Worm (Caenorhabditis elegans) whole organism, midembryonic: ENCODE measurements around the gene T03E6.8.

Source experiments
- T22C8.4 ChIP-seq: fragments of 200-800 bp; sonication (Bioruptor generic); IDR thresholded peaks from 2 replicates; pipeline ENCODE4 v1.3.6; 2022; ENCODE audit warnings: missing genetic modification characterization, missing compliant biosample characterization
- cog-1 ChIP-seq: sonication (generic microtip); optimal IDR thresholded peaks from 2 replicates; lab custom pipeline; 2016; ENCODE audit warnings: missing genetic modification characterization, missing compliant biosample characterization
- flt-1 ChIP-seq: fragments of 200-800 bp; sonication (Bioruptor generic); IDR thresholded peaks from 2 replicates; pipeline ENCODE4 v1.3.6; 2022; ENCODE audit warnings: missing genetic modification characterization, missing compliant biosample characterization
- klf-2 ChIP-seq: fragments of 200-800 bp; sonication (Bioruptor generic); conservative IDR thresholded peaks from 2 replicates; pipeline ENCODE4 v1.3.6; 2022; ENCODE audit warnings: missing genetic modification reagents, missing genetic modification characterization, missing compliant biosample characterization
- med-1 ChIP-seq: sonication (generic microtip); optimal IDR thresholded peaks from 2 replicates; lab custom pipeline; 2017; ENCODE audit warnings: missing genetic modification characterization, mild to moderate bottlenecking, missing compliant biosample characterization, antibody characterized with exemption, missing genetic modification reagents; ENCODE audit not compliant: insufficient read depth
- ref-1 ChIP-seq: fragments of 200-800 bp; sonication (Bioruptor generic); conservative IDR thresholded peaks from 2 replicates; pipeline ENCODE4 v1.3.6; 2022; ENCODE audit warnings: missing genetic modification reagents, missing genetic modification characterization, missing compliant biosample characterization
- tab-1 ChIP-seq: fragments of 200-800 bp; sonication (Bioruptor generic); IDR thresholded peaks from 2 replicates; pipeline ENCODE4 v1.3.6; 2022; ENCODE audit warnings: missing genetic modification characterization, missing compliant biosample characterization
- ztf-23 ChIP-seq: fragments of 200-800 bp; sonication (Bioruptor generic); IDR thresholded peaks from 2 replicates; pipeline ENCODE4 v1.3.6; 2022; ENCODE audit warnings: missing genetic modification reagents, missing genetic modification characterization, missing compliant biosample characterization
- ztf-29 ChIP-seq: fragments of 200-800 bp; sonication (Bioruptor generic); IDR thresholded peaks from 2 replicates; pipeline ENCODE4 v1.3.6; 2022; ENCODE audit warnings: missing genetic modification reagents, missing genetic modification characterization, missing compliant biosample characterization

The T03E6.8 gene

DNA sequence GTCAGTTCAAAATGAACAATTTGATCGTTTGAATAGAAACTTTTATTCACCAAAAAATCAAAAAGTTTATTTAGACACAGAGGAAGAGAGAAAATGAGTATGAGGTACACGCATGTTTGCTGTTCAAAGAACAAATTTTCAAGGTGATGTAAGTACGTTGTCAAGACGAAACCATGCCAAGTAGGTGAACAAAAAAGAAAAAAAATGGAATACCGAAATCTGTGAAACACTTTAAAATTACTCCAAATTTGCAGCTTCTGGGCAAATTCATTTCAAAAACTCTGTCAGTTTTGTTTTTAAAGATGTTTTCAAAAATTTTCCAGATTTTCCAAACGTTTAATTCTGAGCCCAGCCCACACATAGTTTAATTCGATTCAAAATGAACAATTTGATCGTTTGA lies 22.6 kb downstream of the T03E6.8 start, which contains the start of gene nhr-271:
Gene nhr-271, minus strand, starts transcription at position 101 of the 400 bp plus-strand sequence.
- TF ChIP-seq T22C8.4 (GFP tag; lab: Robert Waterston, UW): no peak
- TF ChIP-seq med-1: no peak
- TF ChIP-seq flt-1: no peak
- TF ChIP-seq cog-1 (tag; lab: Kevin White, UChicago): no peak
- TF ChIP-seq ztf-29 (GFP tag; lab: Robert Waterston, UW): no peak
- TF ChIP-seq klf-2 (GFP tag; lab: Robert Waterston, UW): no peak
- no peak for TF ChIP-seq ztf-23 (GFP tag; lab: Robert Waterston, UW)
- TF ChIP-seq tab-1 (GFP tag; lab: Robert Waterston, UW): no peak
- TF ChIP-seq ref-1: no peak

DNA sequence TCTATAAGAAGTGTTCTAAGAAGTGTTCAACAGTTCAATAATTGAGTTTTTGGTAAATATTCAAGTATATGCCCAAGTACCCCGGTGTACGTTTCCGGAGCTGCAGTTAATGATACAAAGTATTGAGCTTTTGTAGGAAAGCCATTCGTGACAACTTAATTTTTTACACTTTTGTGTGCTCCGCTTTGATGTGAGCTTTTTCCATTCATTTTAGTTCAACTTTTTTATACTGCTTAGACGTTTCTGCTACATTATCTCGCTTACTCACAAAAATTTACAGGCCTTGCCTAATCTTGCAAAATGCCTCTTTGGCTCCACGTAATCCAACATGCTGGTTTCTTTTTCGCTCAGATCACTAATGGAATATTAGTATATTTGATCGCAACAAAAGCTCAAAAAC lies 27.1 kb downstream of the T03E6.8 start, which contains the start of gene str-151:
Gene str-151, plus strand, starts transcription at position 301 of the 400 bp plus-strand sequence.
- TF ChIP-seq cog-1 (tag; lab: Kevin White, UChicago) (no peak), klf-2 (GFP tag; lab: Robert Waterston, UW) (no peak), flt-1 (no peak), T22C8.4 (GFP tag; lab: Robert Waterston, UW) (no peak), med-1 (no peak), ztf-23 (GFP tag; lab: Robert Waterston, UW) (no peak), tab-1 (GFP tag; lab: Robert Waterston, UW) (no peak), ref-1 (no peak), ztf-29 (GFP tag; lab: Robert Waterston, UW) (no peak)

DNA sequence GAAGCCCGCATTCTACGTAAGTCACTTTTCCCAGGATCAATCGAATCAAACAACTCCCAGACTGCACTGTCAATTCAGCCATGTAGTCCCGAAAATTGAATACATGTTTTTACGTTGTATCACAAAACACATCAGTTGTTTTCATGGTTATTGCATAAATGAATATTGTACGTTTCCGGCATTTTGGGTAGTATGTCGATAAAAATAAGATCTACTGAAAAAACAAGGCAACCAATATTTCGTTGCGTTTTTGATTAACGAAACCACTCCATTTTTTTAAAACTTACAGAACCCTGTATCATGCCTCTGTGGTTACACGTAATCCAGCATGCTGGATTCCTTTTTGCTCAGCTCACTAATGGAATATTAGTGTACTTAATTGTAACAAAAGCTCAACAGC lies 29.8 kb downstream of the T03E6.8 start, which contains the start of gene str-149:
Gene str-149, plus strand, starts transcription at position 301 of the 400 bp plus-strand sequence.
- no peak for TF ChIP-seq med-1
- TF ChIP-seq T22C8.4 (GFP tag; lab: Robert Waterston, UW): no peak
- no peak for TF ChIP-seq ztf-23 (GFP tag; lab: Robert Waterston, UW)
- TF ChIP-seq tab-1 (GFP tag; lab: Robert Waterston, UW): no peak

DNA sequence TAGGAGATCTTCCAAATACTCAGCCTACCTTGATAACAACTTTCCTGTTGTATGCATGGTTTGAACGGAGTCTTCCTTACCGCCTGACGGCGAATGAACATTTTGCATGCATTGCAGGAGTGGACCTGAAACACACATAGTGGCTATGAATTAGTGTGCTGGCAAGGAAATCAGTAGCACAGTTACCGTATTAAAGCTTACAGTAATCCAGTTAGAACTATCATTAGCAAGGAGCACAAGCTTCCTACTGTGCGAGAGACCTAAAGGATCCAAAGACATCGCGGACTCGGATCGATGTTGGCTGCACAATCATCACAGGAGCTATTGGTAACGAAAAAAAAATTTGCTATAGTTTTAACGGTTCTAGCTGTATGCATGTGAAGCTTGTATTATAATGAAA lies 32.3 kb downstream of the T03E6.8 start, which contains the start of gene nhr-233:
Gene nhr-233, minus strand, starts transcription at position 101 of the 400 bp plus-strand sequence.
- no peak for TF ChIP-seq ztf-29 (GFP tag; lab: Robert Waterston, UW)
- TF ChIP-seq ref-1: no peak
- no peak for TF ChIP-seq T22C8.4 (GFP tag; lab: Robert Waterston, UW)
- no peak for TF ChIP-seq ztf-23 (GFP tag; lab: Robert Waterston, UW)
- TF ChIP-seq med-1: no peak
- no peak for TF ChIP-seq tab-1 (GFP tag; lab: Robert Waterston, UW)
- no peak for TF ChIP-seq flt-1
- no peak for TF ChIP-seq klf-2 (GFP tag; lab: Robert Waterston, UW)
- TF ChIP-seq cog-1 (tag; lab: Kevin White, UChicago): no peak

DNA sequence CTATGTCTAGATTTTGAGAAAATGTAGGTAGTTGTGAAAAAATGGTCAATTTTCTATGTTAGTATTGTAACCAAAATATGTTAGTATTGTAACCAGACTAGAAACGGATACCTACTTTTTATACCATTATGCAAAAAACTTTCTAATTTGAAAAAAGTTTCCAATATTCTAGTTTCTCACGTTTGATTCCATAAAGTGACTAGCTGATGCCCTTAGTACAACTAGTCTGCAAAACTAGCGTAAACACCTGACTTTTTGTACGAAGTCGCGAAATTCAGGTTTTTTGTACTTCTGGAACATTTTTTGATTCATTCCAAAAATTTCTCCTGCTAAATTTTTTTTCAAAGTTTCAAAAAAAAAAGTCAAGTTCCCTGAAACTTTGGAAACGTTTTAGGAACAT lies 34.9 kb downstream of the T03E6.8 start:
- TF ChIP-seq med-1 (no peak), ztf-23 (GFP tag; lab: Robert Waterston, UW) (no peak), tab-1 (GFP tag; lab: Robert Waterston, UW) (no peak)

DNA sequence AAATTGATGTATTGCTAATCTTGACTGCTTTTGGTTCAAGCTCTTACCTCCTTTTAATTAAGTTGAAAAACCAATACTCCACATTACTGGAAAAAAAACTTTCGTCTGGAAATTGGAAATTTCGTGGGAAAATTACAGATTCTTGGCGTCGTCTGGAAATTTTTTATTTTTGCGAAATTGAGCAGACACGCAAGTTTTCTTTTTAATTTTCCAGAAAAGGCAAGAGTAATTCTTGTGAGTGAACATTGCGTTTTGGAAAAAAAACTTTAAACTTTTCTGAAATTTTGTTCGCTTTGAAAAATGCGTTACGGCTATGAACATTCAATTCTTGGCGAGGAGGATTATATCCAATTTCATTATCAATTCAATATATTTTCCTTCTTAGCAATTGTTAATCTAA lies 37.4 kb downstream of the T03E6.8 start, which contains the start of gene sru-45:
Gene sru-45, plus strand, starts transcription at position 301 of the 400 bp plus-strand sequence.
- TF ChIP-seq tab-1 (GFP tag; lab: Robert Waterston, UW) (no peak), ztf-29 (GFP tag; lab: Robert Waterston, UW) (no peak), med-1 (no peak), cog-1 (tag; lab: Kevin White, UChicago) (no peak), klf-2 (GFP tag; lab: Robert Waterston, UW) (no peak), T22C8.4 (GFP tag; lab: Robert Waterston, UW) (no peak), flt-1 (no peak), ref-1 (no peak)

DNA sequence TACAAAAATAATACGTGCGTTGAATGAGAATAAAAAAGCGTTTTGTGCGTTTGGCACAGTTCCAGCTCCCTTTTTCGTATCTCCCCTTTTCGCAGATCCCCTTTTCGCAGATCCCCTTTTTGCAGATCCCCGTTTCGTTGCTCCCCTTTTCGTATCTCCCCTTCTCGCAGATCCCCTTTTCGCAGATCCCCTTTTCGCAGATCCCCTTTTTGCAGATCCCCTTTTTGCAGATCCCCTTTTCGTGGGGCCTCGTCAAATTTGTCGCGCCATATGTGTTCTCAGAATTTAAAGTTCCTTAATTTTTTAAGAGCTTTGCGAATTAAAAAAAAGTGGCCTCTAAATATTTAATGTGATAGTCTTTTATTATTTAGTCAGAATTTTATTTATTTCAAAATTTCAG lies 50.1 kb downstream of the T03E6.8 start, which contains the start of gene Y32B12B.4:
Gene Y32B12B.4, plus strand, starts transcription at position 399 of the 400 bp plus-strand sequence.
- peak; percentile 86 for TF ChIP-seq ztf-23 (GFP tag; lab: Robert Waterston, UW)
- no peak; the same call in 1 of the 2 replicates for TF ChIP-seq ztf-29 (GFP tag; lab: Robert Waterston, UW)
- TF ChIP-seq med-1: no peak
- peak; percentile 79 for TF ChIP-seq tab-1 (GFP tag; lab: Robert Waterston, UW)
- TF ChIP-seq ref-1: peak; percentile 83
- peak; percentile 83 for TF ChIP-seq klf-2 (GFP tag; lab: Robert Waterston, UW)
- TF ChIP-seq flt-1: peak; percentile 84
- TF ChIP-seq T22C8.4 (GFP tag; lab: Robert Waterston, UW): peak; percentile 60; the same call in 1 of the 2 replicates
- TF ChIP-seq cog-1 (tag; lab: Kevin White, UChicago): no peak
